Worm (Caenorhabditis elegans) whole organism, late embryonic: ENCODE measurements around the gene aakg-1.

ENCODE experiments used
- C08G9.2 ChIP-seq: sonication (generic microtip); optimal IDR thresholded peaks from 2 replicates; lab custom pipeline; 2016; ENCODE audit warnings: mild to moderate bottlenecking, missing genetic modification characterization, moderate library complexity, missing compliant biosample characterization
- F13H6.1 ChIP-seq: sonication (generic microtip); optimal IDR thresholded peaks from 2 replicates; lab custom pipeline; 2016; ENCODE audit warnings: missing genetic modification characterization, missing compliant biosample characterization
- K02D7.2 ChIP-seq: sonication (generic microtip); optimal IDR thresholded peaks from 2 replicates; lab custom pipeline; 2017; ENCODE audit warnings: mild to moderate bottlenecking, missing genetic modification characterization, missing compliant biosample characterization
- K09A11.1 ChIP-seq: sonication (generic microtip); optimal IDR thresholded peaks from 2 replicates; lab custom pipeline; 2017; ENCODE audit warnings: antibody characterized with exemption, mild to moderate bottlenecking, missing genetic modification characterization, missing compliant biosample characterization; ENCODE audit not compliant: insufficient read depth
- Y22D7AL.16 ChIP-seq: sonication (generic microtip); optimal IDR thresholded peaks from 2 replicates; lab custom pipeline; 2016; ENCODE audit warnings: missing genetic modification characterization, missing compliant biosample characterization
- ama-1 ChIP-seq: fragments of 150-350 bp; optimal IDR thresholded peaks from 2 replicates; lab custom pipeline; 2014
- ceh-18 ChIP-seq: sonication (generic microtip); optimal IDR thresholded peaks from 2 replicates; lab custom pipeline; 2016; ENCODE audit warnings: missing genetic modification characterization, missing compliant biosample characterization
- ceh-19 ChIP-seq: fragments of 200-800 bp; sonication (Bioruptor generic); optimal IDR thresholded peaks from 2 replicates; lab custom pipeline; 2018; ENCODE audit warnings: mild to moderate bottlenecking, missing genetic modification characterization, missing compliant biosample characterization
- ceh-2 ChIP-seq: sonication (generic microtip); optimal IDR thresholded peaks from 2 replicates; lab custom pipeline; 2016; ENCODE audit warnings: missing genotype, missing genetic modification characterization, missing compliant biosample characterization
- ceh-30 ChIP-seq: fragments of 150-350 bp; optimal IDR thresholded peaks from 2 replicates; lab custom pipeline; 2014; ENCODE audit warnings: missing biosample characterization, missing genetic modification characterization
- ceh-31 ChIP-seq: sonication (generic microtip); optimal IDR thresholded peaks from 2 replicates; lab custom pipeline; 2016; ENCODE audit warnings: missing genetic modification characterization, missing compliant biosample characterization
- ceh-34 ChIP-seq: sonication (generic microtip); optimal IDR thresholded peaks from 2 replicates; lab custom pipeline; 2016; ENCODE audit warnings: mild to moderate bottlenecking, missing genetic modification characterization, missing compliant biosample characterization
- ceh-45 ChIP-seq: fragments of 200-800 bp; sonication (Bioruptor generic); IDR thresholded peaks from 2 replicates; pipeline ENCODE4 v1.3.6; 2022; ENCODE audit warnings: missing genetic modification reagents, missing genetic modification characterization, missing compliant biosample characterization
- ceh-48 ChIP-seq: sonication (generic microtip); optimal IDR thresholded peaks from 2 replicates; lab custom pipeline; 2016; ENCODE audit warnings: missing genetic modification characterization, inconsistent platforms, missing compliant biosample characterization
- ceh-6 ChIP-seq: fragments of 200-800 bp; sonication (Bioruptor generic); optimal IDR thresholded peaks from 2 replicates; lab custom pipeline; 2018; ENCODE audit warnings: mild to moderate bottlenecking, missing genetic modification characterization, missing compliant biosample characterization
- ceh-9 ChIP-seq: sonication (generic microtip); optimal IDR thresholded peaks from 2 replicates; lab custom pipeline; 2016; ENCODE audit warnings: mild to moderate bottlenecking, missing genetic modification characterization, inconsistent platforms, missing compliant biosample characterization
- elt-2 ChIP-seq: sonication (generic microtip); optimal IDR thresholded peaks from 2 replicates; lab custom pipeline; 2016; ENCODE audit warnings: missing genetic modification reagents, missing genetic modification characterization, missing compliant biosample characterization
- elt-4 ChIP-seq: sonication (generic microtip); optimal IDR thresholded peaks from 2 replicates; lab custom pipeline; 2016; ENCODE audit warnings: missing genetic modification characterization, missing compliant biosample characterization
- ets-4 ChIP-seq: sonication (generic microtip); optimal IDR thresholded peaks from 2 replicates; lab custom pipeline; 2016; ENCODE audit warnings: missing genetic modification characterization, missing compliant biosample characterization
- eyg-1 ChIP-seq: sonication (generic microtip); optimal IDR thresholded peaks from 2 replicates; lab custom pipeline; 2016; ENCODE audit warnings: missing genotype, missing genetic modification characterization, missing compliant biosample characterization
- gmeb-2 ChIP-seq: sonication (generic microtip); optimal IDR thresholded peaks from 2 replicates; lab custom pipeline; 2016; ENCODE audit warnings: missing genetic modification characterization, inconsistent platforms, missing compliant biosample characterization
- hlh-13 ChIP-seq: fragments of 200-800 bp; sonication (Bioruptor generic); optimal IDR thresholded peaks from 2 replicates; lab custom pipeline; 2018; ENCODE audit warnings: mild to moderate bottlenecking, missing genetic modification characterization, missing compliant biosample characterization
- hlh-30 ChIP-seq: sonication (generic microtip); optimal IDR thresholded peaks from 2 replicates; lab custom pipeline; 2017; ENCODE audit warnings: antibody characterized with exemption, missing genetic modification characterization, missing compliant biosample characterization; ENCODE audit not compliant: insufficient read depth
- hlh-8 ChIP-seq: sonication (generic microtip); optimal IDR thresholded peaks from 2 replicates; lab custom pipeline; 2016; ENCODE audit warnings: missing genotype, missing genetic modification characterization, missing compliant biosample characterization
- mec-3 ChIP-seq: sonication (generic microtip); optimal IDR thresholded peaks from 2 replicates; lab custom pipeline; 2016; ENCODE audit warnings: borderline replicate concordance, missing genetic modification characterization, missing compliant biosample characterization
- nhr-11 ChIP-seq: fragments of 150-350 bp; optimal IDR thresholded peaks from 2 replicates; lab custom pipeline; 2014; ENCODE audit warnings: missing biosample characterization, missing genetic modification characterization
- odd-2 ChIP-seq: sonication (generic microtip); optimal IDR thresholded peaks from 2 replicates; lab custom pipeline; 2017; ENCODE audit warnings: antibody characterized with exemption, mild to moderate bottlenecking, missing genetic modification characterization, missing compliant biosample characterization
- pag-3 ChIP-seq: sonication (generic microtip); optimal IDR thresholded peaks from 2 replicates; lab custom pipeline; 2016; ENCODE audit warnings: missing compliant biosample characterization, missing genetic modification characterization, borderline replicate concordance
- pax-1 ChIP-seq: fragments of 150-350 bp; optimal IDR thresholded peaks from 2 replicates; lab custom pipeline; 2014; ENCODE audit warnings: missing biosample characterization, missing genetic modification characterization
- pha-2 ChIP-seq: sonication (generic microtip); optimal IDR thresholded peaks from 2 replicates; lab custom pipeline; 2017; ENCODE audit warnings: mild to moderate bottlenecking, missing genetic modification characterization, missing compliant biosample characterization
- pqm-1 ChIP-seq: sonication (generic microtip); optimal IDR thresholded peaks from 2 replicates; lab custom pipeline; 2016; ENCODE audit warnings: missing genetic modification characterization, missing compliant biosample characterization
- ref-2 ChIP-seq: sonication (generic microtip); optimal IDR thresholded peaks from 2 replicates; lab custom pipeline; 2016; ENCODE audit warnings: missing genetic modification characterization, missing compliant biosample characterization
- rnt-1 ChIP-seq: sonication (generic microtip); optimal IDR thresholded peaks from 2 replicates; lab custom pipeline; 2016; ENCODE audit warnings: missing genetic modification characterization, missing compliant biosample characterization
- tbx-2 ChIP-seq: sonication (generic microtip); optimal IDR thresholded peaks from 2 replicates; lab custom pipeline; 2016; ENCODE audit warnings: missing genetic modification characterization, missing compliant biosample characterization
- tbx-7 ChIP-seq: sonication (generic microtip); optimal IDR thresholded peaks from 2 replicates; lab custom pipeline; 2016; ENCODE audit warnings: missing genotype, missing genetic modification characterization, missing compliant biosample characterization
- ttx-3 ChIP-seq: sonication (generic microtip); optimal IDR thresholded peaks from 2 replicates; lab custom pipeline; 2016; ENCODE audit warnings: missing genetic modification reagents, missing genetic modification characterization, missing compliant biosample characterization
- unc-3 ChIP-seq, 2 experiments: fragments of 200-800 bp in 1 of 2; sonication (Bioruptor generic) in 1 of 2; sonication (generic microtip) in 1 of 2; conservative IDR thresholded peaks in 1 of 2; optimal IDR thresholded peaks in 1 of 2; 2 replicates each; pipeline versions ENCODE4 v1.3.6 to Lab custom; 2016 to 2022; ENCODE audit warnings: missing compliant biosample characterization in 2 of 2, missing genetic modification characterization in 2 of 2, missing genetic modification reagents in 1 of 2
- unc-55 ChIP-seq: sonication (generic microtip); optimal IDR thresholded peaks from 2 replicates; lab custom pipeline; 2017; ENCODE audit warnings: missing biosample characterization, missing genetic modification reagents, missing genetic modification characterization
- unc-86 ChIP-seq: sonication (generic microtip); optimal IDR thresholded peaks from 2 replicates; lab custom pipeline; 2016; ENCODE audit warnings: missing genetic modification characterization, missing compliant biosample characterization
- ztf-16 ChIP-seq: sonication (generic microtip); optimal IDR thresholded peaks from 2 replicates; lab custom pipeline; 2017; ENCODE audit warnings: missing genetic modification characterization, missing compliant biosample characterization

The aakg-1 gene

DNA sequence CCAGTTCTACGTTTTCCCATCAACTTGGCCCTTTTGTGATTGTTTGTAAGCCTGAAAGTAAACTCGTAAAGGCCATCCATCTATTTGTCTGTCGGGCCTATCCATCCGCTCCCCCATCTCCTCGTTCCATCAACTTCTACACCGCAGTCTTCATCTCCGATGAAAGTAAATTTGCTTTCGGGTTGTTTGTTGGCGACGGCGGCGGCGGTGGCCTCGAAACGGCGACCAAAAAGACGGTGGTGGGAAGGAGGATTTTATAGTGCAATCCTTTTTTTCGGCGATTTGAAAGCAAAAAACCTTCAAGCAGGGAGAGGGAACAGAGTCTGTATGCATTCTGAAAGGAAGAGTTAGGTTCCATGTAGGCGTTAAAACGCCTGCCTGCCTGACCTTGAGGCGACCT, 39.0 kb upstream of the aakg-1 start:
- TF ChIP-seq C08G9.2 (tag; lab: Kevin White, UChicago): no peak
- TF ChIP-seq Y22D7AL.16: no peak
- no peak for TF ChIP-seq tbx-2 (tag; lab: Kevin White, UChicago)
- TF ChIP-seq pag-3 (tag; lab: Kevin White, UChicago): no peak
- TF ChIP-seq elt-2 (tag; lab: Kevin White, UChicago): no peak
- TF ChIP-seq rnt-1 (tag; lab: Kevin White, UChicago): no peak
- TF ChIP-seq ceh-6 (GFP tag; lab: Kevin White, UChicago): no peak
- no peak for TF ChIP-seq F13H6.1 (tag; lab: Kevin White, UChicago)
- TF ChIP-seq pqm-1 (tag; lab: Kevin White, UChicago): no peak
- TF ChIP-seq nhr-11 (tag; lab: Kevin White, UChicago): no peak
- TF ChIP-seq ceh-30: no peak
- TF ChIP-seq eyg-1 (tag; lab: Kevin White, UChicago): no peak
- no peak for TF ChIP-seq hlh-30 (tag; lab: Kevin White, UChicago)
- TF ChIP-seq unc-55 (GFP tag; lab: Kevin White, UChicago): no peak
- TF ChIP-seq ref-2 (tag; lab: Kevin White, UChicago): no peak
- no peak for TF ChIP-seq ceh-2

DNA sequence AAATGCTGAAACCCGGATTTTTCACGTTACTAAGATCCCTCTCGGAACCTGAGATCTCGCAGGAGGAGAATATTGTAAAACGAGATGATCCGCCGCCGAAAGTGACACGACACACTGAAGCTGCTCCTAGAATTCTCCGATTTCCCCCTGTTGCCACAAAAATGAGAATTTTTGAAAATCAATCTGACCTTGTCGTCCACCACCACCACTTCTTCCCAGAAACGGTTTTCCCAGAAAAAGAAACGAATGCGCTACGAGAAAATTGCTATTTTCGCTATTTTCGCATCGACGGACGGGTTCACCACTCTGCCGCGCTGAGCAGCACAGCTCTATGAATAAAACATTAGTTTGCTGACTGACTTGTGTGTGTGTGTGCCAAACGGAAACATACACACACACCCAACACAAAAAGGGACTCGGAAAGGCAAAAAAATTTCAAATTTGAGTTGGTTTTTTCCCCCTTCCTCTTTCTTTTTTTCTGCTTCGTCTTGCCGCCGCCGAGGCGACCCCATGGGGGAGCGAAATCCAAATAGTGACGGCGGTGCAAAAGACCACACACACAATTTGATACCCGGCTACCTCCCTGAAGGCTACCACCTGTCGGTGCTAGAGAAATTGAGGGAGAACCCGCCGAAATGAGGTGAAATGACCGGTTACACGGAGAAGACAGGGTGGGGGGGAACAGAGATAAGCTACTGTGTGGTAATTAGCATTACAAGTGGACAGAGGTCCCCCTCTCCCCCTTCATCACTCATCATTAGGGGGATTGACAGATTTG, 38.1 kb upstream of the aakg-1 start:
- TF ChIP-seq ets-4 (tag; lab: Kevin White, UChicago) (no peak), ztf-16 (no peak), ceh-2 (peak; percentile 1), hlh-8 (tag; lab: Kevin White, UChicago) (no peak), ceh-48 (tag; lab: Kevin White, UChicago) (no peak), tbx-7 (tag; lab: Kevin White, UChicago) (no peak), K09A11.1 (no peak), elt-4 (no peak), ref-2 (tag; lab: Kevin White, UChicago) (peak; percentile 42), gmeb-2 (tag; lab: Kevin White, UChicago) (peak; percentile 31), ceh-31 (tag; lab: Kevin White, UChicago) (peak; percentile 33), mec-3 (tag; lab: Kevin White, UChicago) (no peak), odd-2 (tag; lab: Kevin White, UChicago) (no peak), pha-2 (tag; lab: Kevin White, UChicago) (peak; percentile 3), unc-55 (GFP tag; lab: Kevin White, UChicago) (peak; percentile 59), F13H6.1 (tag; lab: Kevin White, UChicago) (peak; percentile 15), hlh-13 (GFP tag; lab: Kevin White, UChicago) (no peak), elt-2 (tag; lab: Kevin White, UChicago) (no peak), ceh-18 (tag; lab: Kevin White, UChicago) (peak; percentile 19), ttx-3 (tag; lab: Kevin White, UChicago) (peak; percentile 11), K02D7.2 (tag; lab: Kevin White, UChicago) (no peak), pax-1 (tag; lab: Kevin White, UChicago) (no peak), unc-3 (GFP tag; conservative IDR thresholded peaks at IDR 0.05; lab: Robert Waterston, UW) (no peak), unc-3 (tag; optimal IDR thresholded peaks at IDR 0.05; lab: Kevin White, UChicago) (no peak), Y22D7AL.16 (no peak), ama-1 (no peak), ceh-9 (tag; lab: Kevin White, UChicago) (no peak), tbx-2 (tag; lab: Kevin White, UChicago) (peak; percentile 28), ceh-34 (tag; lab: Kevin White, UChicago) (peak; percentile 11), unc-86 (tag; lab: Kevin White, UChicago) (peak; percentile 24), rnt-1 (tag; lab: Kevin White, UChicago) (peak; percentile 9), ceh-45 (GFP tag; lab: Robert Waterston, UW) (no peak), ceh-19 (GFP tag; lab: Kevin White, UChicago) (no peak)
- TF ChIP-seq, all 69 proteins: peak for 13
